Fruit fly (Drosophila melanogaster) whole organism, prepupa: ENCODE measurements around the gene CG7627.

Experiments
- Blimp-1 ChIP-seq: fragments of 200-800 bp; sonication (Bioruptor generic); optimal IDR thresholded peaks from 3 replicates; lab custom pipeline; 2017; ENCODE audit warnings: missing biosample characterization, missing genetic modification characterization, mild to moderate bottlenecking, moderate library complexity, missing genetic modification reagents
- CG10669 ChIP-seq: fragments of 200-800 bp; sonication (Bioruptor generic); optimal IDR thresholded peaks from 3 replicates; lab custom pipeline; 2018; ENCODE audit warnings: missing biosample characterization, mild to moderate bottlenecking, missing genetic modification characterization, moderate library complexity
- CG11294 ChIP-seq: fragments of 200-800 bp; sonication (Bioruptor generic); IDR thresholded peaks from 2 replicates; pipeline ENCODE4 v1.3.6; 2022; ENCODE audit warnings: missing biosample characterization, missing genetic modification characterization
- CG11762 ChIP-seq: fragments of 200-800 bp; sonication (Bioruptor generic); optimal IDR thresholded peaks from 3 replicates; lab custom pipeline; 2016; ENCODE audit warnings: missing biosample characterization, missing genetic modification characterization; ENCODE audit not compliant: insufficient read depth
- CG11902 ChIP-seq: fragments of 200-800 bp; sonication (Bioruptor generic); optimal IDR thresholded peaks from 3 replicates; lab custom pipeline; 2016; ENCODE audit warnings: missing biosample characterization, missing genetic modification characterization
- CG15336 ChIP-seq: fragments of 200-800 bp; sonication (Bioruptor generic); IDR thresholded peaks from 2 replicates; pipeline ENCODE4 v1.3.6; 2022; ENCODE audit warnings: missing biosample characterization, missing genetic modification characterization
- CG1621 ChIP-seq: fragments of 200-800 bp; sonication (Bioruptor generic); optimal IDR thresholded peaks from 3 replicates; lab custom pipeline; 2018; ENCODE audit warnings: missing biosample characterization, mild to moderate bottlenecking, missing genetic modification characterization
- CG16779 ChIP-seq: fragments of 200-800 bp; sonication (Bioruptor generic); optimal IDR thresholded peaks from 3 replicates; lab custom pipeline; 2017; ENCODE audit warnings: missing biosample characterization, mild to moderate bottlenecking, missing genetic modification characterization
- CG3032 ChIP-seq: fragments of 200-800 bp; optimal IDR thresholded peaks from 2 replicates; lab custom pipeline; 2019; ENCODE audit warnings: missing biosample characterization, mild to moderate bottlenecking, missing genetic modification characterization, moderate library complexity
- CG31627 ChIP-seq: fragments of 200-800 bp; sonication (Bioruptor generic); optimal IDR thresholded peaks from 3 replicates; lab custom pipeline; 2016; ENCODE audit warnings: missing biosample characterization, missing genetic modification characterization
- CG32006 ChIP-seq: fragments of 200-800 bp; sonication (Bioruptor generic); optimal IDR thresholded peaks from 3 replicates; lab custom pipeline; 2017; ENCODE audit warnings: missing biosample characterization, mild to moderate bottlenecking, missing genetic modification characterization
- CG34406 ChIP-seq: fragments of 200-800 bp; sonication (Bioruptor generic); optimal IDR thresholded peaks from 3 replicates; lab custom pipeline; 2016; ENCODE audit warnings: missing biosample characterization, missing genetic modification characterization
- CG3919 ChIP-seq: fragments of 200-800 bp; sonication (Bioruptor generic); optimal IDR thresholded peaks from 3 replicates; lab custom pipeline; 2016; ENCODE audit warnings: missing biosample characterization, missing genetic modification characterization
- CG4318 ChIP-seq: fragments of 200-800 bp; sonication (Bioruptor generic); optimal IDR thresholded peaks from 3 replicates; lab custom pipeline; 2017; ENCODE audit warnings: missing biosample characterization, mild to moderate bottlenecking, missing genetic modification characterization
- CG6163 ChIP-seq: fragments of 200-800 bp; sonication (Bioruptor generic); IDR thresholded peaks from 3 replicates; pipeline ENCODE4 v1.3.6; 2022; ENCODE audit warnings: missing biosample characterization, missing genetic modification characterization
- CG6276 ChIP-seq: fragments of 200-800 bp; sonication (Bioruptor generic); optimal IDR thresholded peaks from 2 replicates; lab custom pipeline; 2017; ENCODE audit warnings: missing biosample characterization, mild to moderate bottlenecking, missing genetic modification characterization
- CG6792 ChIP-seq: fragments of 200-800 bp; sonication (Bioruptor generic); optimal IDR thresholded peaks from 3 replicates; lab custom pipeline; 2016; ENCODE audit warnings: missing biosample characterization, missing genetic modification characterization
- CG6808 ChIP-seq: fragments of 200-800 bp; sonication (Bioruptor generic); optimal IDR thresholded peaks from 3 replicates; lab custom pipeline; 2017; ENCODE audit warnings: missing biosample characterization, missing genetic modification characterization, mild to moderate bottlenecking, moderate library complexity, missing genetic modification reagents
- CG7368 ChIP-seq: fragments of 200-800 bp; sonication (Bioruptor generic); optimal IDR thresholded peaks from 3 replicates; lab custom pipeline; 2016; ENCODE audit warnings: missing biosample characterization, missing genetic modification characterization
- CG8119 ChIP-seq: fragments of 200-800 bp; sonication (Bioruptor generic); IDR thresholded peaks from 3 replicates; pipeline ENCODE4 v1.3.6; 2022; ENCODE audit warnings: missing biosample characterization, missing genetic modification characterization
- CG8319 ChIP-seq: fragments of 200-800 bp; sonication (Bioruptor generic); optimal IDR thresholded peaks from 3 replicates; lab custom pipeline; 2016; ENCODE audit warnings: missing biosample characterization, missing genetic modification characterization
- CG8632 ChIP-seq: fragments of 200-800 bp; sonication (Bioruptor generic); optimal IDR thresholded peaks from 3 replicates; lab custom pipeline; 2016; ENCODE audit warnings: missing biosample characterization, missing genetic modification characterization
- Eip75B ChIP-seq: fragments of 200-800 bp; sonication (Bioruptor generic); optimal IDR thresholded peaks from 3 replicates; lab custom pipeline; 2016; ENCODE audit warnings: missing biosample characterization, missing genetic modification characterization
- Eip78C ChIP-seq: fragments of 200-800 bp; sonication (Bioruptor generic); peaks from one replicate; lab custom pipeline; 2016; ENCODE audit warnings: missing biosample characterization, missing genetic modification characterization
- Eip93F ChIP-seq: fragments of 200-800 bp; sonication (Bioruptor generic); optimal IDR thresholded peaks from 2 replicates; lab custom pipeline; 2016; ENCODE audit warnings: missing biosample characterization, mild to moderate bottlenecking, missing genetic modification characterization
- Ets21C ChIP-seq: fragments of 200-800 bp; sonication (Bioruptor generic); optimal IDR thresholded peaks from 3 replicates; lab custom pipeline; 2016; ENCODE audit warnings: missing biosample characterization, missing genetic modification characterization
- Ets96B ChIP-seq: fragments of 200-800 bp; optimal IDR thresholded peaks from 2 replicates; lab custom pipeline; 2019; ENCODE audit warnings: missing biosample characterization, mild to moderate bottlenecking, missing genetic modification characterization, moderate library complexity
- Gug ChIP-seq: fragments of 200-800 bp; sonication (Bioruptor generic); IDR thresholded peaks from 2 replicates; pipeline ENCODE4 v1.3.6; 2022; ENCODE audit warnings: missing biosample characterization, missing genetic modification characterization
- Hr39 ChIP-seq: fragments of 200-800 bp; sonication (Bioruptor generic); optimal IDR thresholded peaks from 2 replicates; lab custom pipeline; 2016; ENCODE audit warnings: missing biosample characterization, missing genetic modification characterization
- Hr4 ChIP-seq: fragments of 200-800 bp; sonication (Bioruptor generic); optimal IDR thresholded peaks from 3 replicates; lab custom pipeline; 2016; ENCODE audit warnings: missing biosample characterization, missing genetic modification characterization
- Met ChIP-seq: fragments of 200-800 bp; sonication (Bioruptor generic); optimal IDR thresholded peaks from 3 replicates; lab custom pipeline; 2016; ENCODE audit warnings: missing biosample characterization, missing genetic modification characterization
- OdsH ChIP-seq: fragments of 200-800 bp; sonication (Bioruptor generic); optimal IDR thresholded peaks from 3 replicates; lab custom pipeline; 2016; ENCODE audit warnings: missing biosample characterization, missing genetic modification characterization
- Smox ChIP-seq: fragments of 200-800 bp; sonication (Bioruptor generic); optimal IDR thresholded peaks from 3 replicates; lab custom pipeline; 2016; ENCODE audit warnings: missing biosample characterization, missing genetic modification characterization
- Sox102F ChIP-seq: fragments of 200-800 bp; sonication (Bioruptor generic); optimal IDR thresholded peaks from 2 replicates; lab custom pipeline; 2016; ENCODE audit warnings: missing biosample characterization, mild to moderate bottlenecking, missing genetic modification characterization
- Sox15 ChIP-seq: fragments of 200-800 bp; sonication (Bioruptor generic); optimal IDR thresholded peaks from 3 replicates; lab custom pipeline; 2016; ENCODE audit warnings: missing biosample characterization, missing genetic modification characterization
- acj6 ChIP-seq: fragments of 200-800 bp; sonication (Bioruptor generic); optimal IDR thresholded peaks from 3 replicates; lab custom pipeline; 2016; ENCODE audit warnings: missing biosample characterization, missing genetic modification characterization
- cyc ChIP-seq: fragments of 200-800 bp; sonication (Bioruptor generic); optimal IDR thresholded peaks from 3 replicates; lab custom pipeline; 2016; ENCODE audit warnings: missing biosample characterization, missing genetic modification characterization
- dac ChIP-seq: fragments of 200-800 bp; sonication (Bioruptor generic); optimal IDR thresholded peaks from 2 replicates; lab custom pipeline; 2017; ENCODE audit warnings: missing biosample characterization, mild to moderate bottlenecking, missing genetic modification characterization
- dsx ChIP-seq: fragments of 200-800 bp; optimal IDR thresholded peaks from 3 replicates; lab custom pipeline; 2019; ENCODE audit warnings: missing biosample characterization, mild to moderate bottlenecking, missing genetic modification characterization, moderate library complexity; ENCODE audit not compliant: poor library complexity, severe bottlenecking
- eg ChIP-seq: fragments of 200-800 bp; sonication (Bioruptor generic); IDR thresholded peaks from 3 replicates; pipeline ENCODE4 v1.3.6; 2022; ENCODE audit warnings: missing biosample characterization, missing genetic modification characterization
- esn ChIP-seq: fragments of 200-800 bp; sonication (Bioruptor generic); optimal IDR thresholded peaks from 2 replicates; lab custom pipeline; 2016; ENCODE audit warnings: missing biosample characterization, mild to moderate bottlenecking, missing genetic modification characterization, moderate library complexity
- fd59A ChIP-seq: fragments of 200-800 bp; sonication (Bioruptor generic); optimal IDR thresholded peaks from 2 replicates; lab custom pipeline; 2017; ENCODE audit warnings: missing biosample characterization, mild to moderate bottlenecking, missing genetic modification characterization, missing genetic modification reagents
- fd85E ChIP-seq: fragments of 200-800 bp; sonication (Bioruptor generic); optimal IDR thresholded peaks from 3 replicates; lab custom pipeline; 2016; ENCODE audit warnings: missing biosample characterization, missing genetic modification characterization
- fkh ChIP-seq: fragments of 200-800 bp; sonication (Bioruptor generic); optimal IDR thresholded peaks from 3 replicates; lab custom pipeline; 2017; ENCODE audit warnings: missing biosample characterization, mild to moderate bottlenecking, missing genetic modification characterization, moderate library complexity
- pdm3 ChIP-seq: fragments of 200-800 bp; sonication (Bioruptor generic); optimal IDR thresholded peaks from 3 replicates; lab custom pipeline; 2016; ENCODE audit warnings: missing biosample characterization, missing genetic modification characterization
- salr ChIP-seq, 2 experiments: fragments of 200-800 bp; sonication (Bioruptor generic); optimal IDR thresholded peaks; 3 replicates each; lab custom pipeline; 2016 to 2018; ENCODE audit warnings: missing biosample characterization in 2 of 2, missing genetic modification characterization in 2 of 2, mild to moderate bottlenecking in 1 of 2
- spab ChIP-seq: fragments of 200-800 bp; sonication (Bioruptor generic); optimal IDR thresholded peaks from 2 replicates; lab custom pipeline; 2017; ENCODE audit warnings: missing biosample characterization, mild to moderate bottlenecking, missing genetic modification characterization, missing genetic modification reagents
- ss ChIP-seq, 2 experiments: fragments of 200-800 bp; sonication (Bioruptor generic); optimal IDR thresholded peaks; 2 replicates in 1 of 2; 3 replicates in 1 of 2; lab custom pipeline; 2017 to 2018; ENCODE audit warnings: mild to moderate bottlenecking in 2 of 2, missing biosample characterization in 2 of 2, missing genetic modification characterization in 2 of 2, moderate library complexity in 1 of 2
- topi ChIP-seq: fragments of 200-800 bp; sonication (Bioruptor generic); optimal IDR thresholded peaks from 3 replicates; lab custom pipeline; 2016; ENCODE audit warnings: missing biosample characterization, missing genetic modification characterization
- vri ChIP-seq: fragments of 200-800 bp; sonication (Bioruptor generic); optimal IDR thresholded peaks from 3 replicates; lab custom pipeline; 2016; ENCODE audit warnings: missing biosample characterization, mild to moderate bottlenecking, missing genetic modification characterization

The CG7627 gene

DNA sequence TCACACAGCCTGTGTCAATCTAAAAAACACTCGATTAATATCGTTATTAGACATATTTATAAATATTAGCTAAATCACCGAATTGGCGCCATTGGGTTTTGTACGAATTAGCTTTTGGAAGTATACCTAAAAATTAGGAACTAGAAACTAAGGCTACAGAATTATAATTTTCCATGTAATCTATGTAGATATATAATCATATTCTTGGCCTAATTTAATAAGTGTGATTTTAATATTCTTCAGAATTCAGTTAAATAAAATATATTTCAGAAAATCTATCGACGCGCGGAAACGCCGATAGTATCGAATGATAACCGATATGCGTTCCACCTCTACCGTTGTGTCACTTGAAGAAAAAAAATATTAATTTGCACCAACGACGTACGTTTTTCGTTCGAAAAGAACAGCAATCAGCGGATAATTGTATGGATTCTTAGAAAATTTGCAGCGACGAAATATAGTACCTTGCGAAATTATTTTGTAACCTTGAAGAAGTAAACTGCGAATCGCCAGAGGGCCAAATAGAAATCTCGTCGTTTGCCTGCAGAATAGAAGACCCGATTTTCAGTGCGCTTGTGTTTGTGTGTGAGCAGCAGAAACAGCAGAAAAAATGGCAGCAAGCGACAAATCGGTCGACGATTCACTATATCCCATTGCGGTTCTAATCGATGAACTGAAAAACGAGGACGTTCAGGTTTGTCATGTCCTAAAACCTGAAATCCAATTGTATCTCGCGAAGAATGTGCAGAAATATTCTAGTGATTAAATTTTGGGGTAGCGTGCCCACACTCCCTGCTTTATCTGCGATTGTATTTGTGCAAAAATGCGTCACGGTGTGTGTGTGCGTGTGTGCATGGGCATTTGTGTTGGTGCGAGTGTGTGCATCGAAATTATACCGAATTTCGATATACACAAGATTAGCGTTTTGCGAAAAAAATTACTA, 3.7 kb upstream of the CG7627 start, which contains the start of gene Pp2A-29B:
Gene Pp2A-29B (plus strand): TSS at position 338 of the 943 bp plus-strand sequence.
- TF ChIP-seq CG11902 (GFP tag; lab: Kevin White, UChicago) (peak; percentile 38), ss (GFP tag; optimal IDR thresholded peaks at IDR 0.05; lab: Kevin White, UChicago) (peak in 1 of 2 experiments; percentile 48), CG6276 (GFP tag; lab: Kevin White, UChicago) (no peak), CG11762 (no peak), Hr4 (peak; percentile 44), Ets21C (GFP tag; lab: Kevin White, UChicago) (peak; percentile 50), OdsH (peak; percentile 36), fd59A (GFP tag; lab: Kevin White, UChicago) (no peak), CG11294 (GFP tag; lab: Robert Waterston, UW) (no peak), Sox15 (no peak), CG15336 (GFP tag; lab: Robert Waterston, UW) (no peak), CG6163 (GFP tag; lab: Robert Waterston, UW) (0 out of 3 replicates have a peak, but pooled peaks have one; percentile 6), acj6 (GFP tag; lab: Kevin White, UChicago) (peak; percentile 15), esn (GFP tag; lab: Kevin White, UChicago) (peak; percentile 54), topi (GFP tag; lab: Kevin White, UChicago) (peak; percentile 39), CG31627 (GFP tag; lab: Kevin White, UChicago) (peak; percentile 42), dac (GFP tag; lab: Kevin White, UChicago) (no peak), CG8319 (no peak), dsx (GFP tag; lab: Kevin White, UChicago) (no peak), vri (peak; percentile 27), CG16779 (no peak), Smox (GFP tag; lab: Kevin White, UChicago) (peak; percentile 58), CG8632 (GFP tag; lab: Kevin White, UChicago) (no peak), cyc (peak; percentile 10), Eip93F (GFP tag; lab: Kevin White, UChicago) (no peak), CG6792 (GFP tag; lab: Kevin White, UChicago) (no peak), fkh (GFP tag; lab: Kevin White, UChicago) (peak; percentile 75), fd85E (GFP tag; lab: Kevin White, UChicago) (no peak), salr (GFP tag; optimal IDR thresholded peaks at IDR 0.05; lab: Kevin White, UChicago) (no peak), CG6808 (GFP tag; lab: Kevin White, UChicago) (no peak), Gug (no peak), CG3919 (GFP tag; lab: Kevin White, UChicago) (no peak), CG3032 (tag; lab: Kevin White, UChicago) (peak; percentile 12), Sox102F (GFP tag; lab: Kevin White, UChicago) (peak; percentile 42), CG7368 (GFP tag; lab: Kevin White, UChicago) (no peak), Met (GFP tag; lab: Kevin White, UChicago) (peak; percentile 40), CG34406 (GFP tag; lab: Kevin White, UChicago) (no peak), CG8119 (GFP tag; lab: Robert Waterston, UW) (no peak), pdm3 (GFP tag; lab: Kevin White, UChicago) (peak; percentile 46), Hr39 (peak; percentile 48), CG32006 (GFP tag; lab: Kevin White, UChicago) (no peak), eg (GFP tag; lab: Robert Waterston, UW) (no peak), spab (GFP tag; lab: Kevin White, UChicago) (no peak), Ets96B (tag; lab: Kevin White, UChicago) (peak; percentile 12), Eip75B (GFP tag; lab: Kevin White, UChicago) (peak; percentile 31), CG1621 (tag; lab: Kevin White, UChicago) (no peak), Blimp-1 (GFP tag; lab: Kevin White, UChicago) (no peak), CG10669 (peak; percentile 19), CG4318 (GFP tag; lab: Kevin White, UChicago) (no peak), Eip78C (peak; percentile 77)
